Fruit fly (Drosophila melanogaster) whole organism, embryonic: ENCODE results near the gene CG31288.

Experiments
- ATbp ChIP-seq: fragments of 200-800 bp; sonication (Bioruptor generic); optimal IDR thresholded peaks from 2 replicates; lab custom pipeline; 2017; ENCODE audit warnings: missing biosample characterization, mild to moderate bottlenecking, missing genetic modification characterization, missing genetic modification reagents
- Antp ChIP-seq: fragments of 200-800 bp; sonication (Bioruptor generic); optimal IDR thresholded peaks from 3 replicates; lab custom pipeline; 2016; ENCODE audit warnings: missing biosample characterization, missing genetic modification characterization
- Bteb2 ChIP-seq: fragments of 200-800 bp; sonication (Bioruptor generic); optimal IDR thresholded peaks from 2 replicates; lab custom pipeline; 2016; ENCODE audit warnings: missing biosample characterization, missing genetic modification characterization
- CG10321 ChIP-seq: fragments of 200-800 bp; sonication (Bioruptor generic); IDR thresholded peaks from 2 replicates; pipeline ENCODE4 v1.3.6; 2022; ENCODE audit warnings: missing biosample characterization, missing genetic modification characterization
- CG12769 ChIP-seq: fragments of 200-800 bp; sonication (Bioruptor generic); optimal IDR thresholded peaks from 2 replicates; lab custom pipeline; 2019; ENCODE audit warnings: missing biosample characterization, mild to moderate bottlenecking, missing genetic modification characterization, moderate library complexity
- CG14014 ChIP-seq: fragments of 200-800 bp; sonication (Bioruptor generic); IDR thresholded peaks from 2 replicates; pipeline ENCODE4 v1.3.6; 2022; ENCODE audit warnings: missing biosample characterization, missing genetic modification characterization
- CG15269 ChIP-seq: fragments of 200-800 bp; sonication (Bioruptor generic); optimal IDR thresholded peaks from 2 replicates; lab custom pipeline; 2018; ENCODE audit warnings: missing biosample characterization, mild to moderate bottlenecking, missing genetic modification characterization, moderate library complexity
- CG17385 ChIP-seq: fragments of 200-800 bp; sonication (Bioruptor generic); optimal IDR thresholded peaks from 3 replicates; lab custom pipeline; 2018; ENCODE audit warnings: missing biosample characterization, mild to moderate bottlenecking, missing genetic modification characterization
- CG17568 ChIP-seq: fragments of 200-800 bp; sonication (Bioruptor generic); optimal IDR thresholded peaks from 2 replicates; lab custom pipeline; 2018; ENCODE audit warnings: missing biosample characterization, mild to moderate bottlenecking, missing genetic modification characterization, moderate library complexity
- CG18599 ChIP-seq: fragments of 200-800 bp; sonication (Bioruptor generic); optimal IDR thresholded peaks from 3 replicates; lab custom pipeline; 2017; ENCODE audit warnings: missing biosample characterization, missing genetic modification characterization, mild to moderate bottlenecking, moderate library complexity, missing genetic modification reagents
- CG2889 ChIP-seq: fragments of 200-800 bp; sonication (Bioruptor generic); IDR thresholded peaks from 3 replicates; pipeline ENCODE4 v1.3.6; 2022; ENCODE audit warnings: missing biosample characterization, missing genetic modification characterization
- CG32532 ChIP-seq: fragments of 200-800 bp; sonication (Bioruptor generic); IDR thresholded peaks from 2 replicates; pipeline ENCODE4 v1.3.6; 2022; ENCODE audit warnings: missing biosample characterization, missing genetic modification characterization
- CG3726 ChIP-seq: fragments of 200-800 bp; sonication (Bioruptor generic); IDR thresholded peaks from 3 replicates; pipeline ENCODE4, ENCODE4 v1.3.6; 2022; ENCODE audit warnings: missing biosample characterization, missing genetic modification characterization
- CG3838 ChIP-seq: fragments of 200-800 bp; sonication (Bioruptor generic); optimal IDR thresholded peaks from 3 replicates; lab custom pipeline; 2016; ENCODE audit warnings: missing biosample characterization, missing genetic modification characterization
- CG6175 ChIP-seq: fragments of 200-800 bp; sonication (Bioruptor generic); IDR thresholded peaks from 3 replicates; pipeline ENCODE4 v1.3.6; 2022; ENCODE audit warnings: missing biosample characterization, missing genetic modification characterization
- CG6654 ChIP-seq: fragments of 200-800 bp; sonication (Bioruptor generic); optimal IDR thresholded peaks from 2 replicates; lab custom pipeline; 2017; ENCODE audit warnings: missing biosample characterization, mild to moderate bottlenecking, missing genetic modification characterization
- CG8089 ChIP-seq: fragments of 200-800 bp; sonication (Bioruptor generic); optimal IDR thresholded peaks from 3 replicates; lab custom pipeline; 2016; ENCODE audit warnings: missing biosample characterization, missing genetic modification characterization
- CG8281 ChIP-seq: fragments of 200-800 bp; sonication (Bioruptor generic); optimal IDR thresholded peaks from 2 replicates; lab custom pipeline; 2018; ENCODE audit warnings: missing biosample characterization, mild to moderate bottlenecking, missing genetic modification characterization, moderate library complexity
- CG8388 ChIP-seq: fragments of 200-800 bp; sonication (Bioruptor generic); optimal IDR thresholded peaks from 2 replicates; lab custom pipeline; 2019; ENCODE audit warnings: missing biosample characterization, mild to moderate bottlenecking, missing genetic modification characterization, moderate library complexity
- CTCF ChIP-seq: fragments of 200-800 bp; sonication (Bioruptor generic); optimal IDR thresholded peaks from 2 replicates; lab custom pipeline; 2017; ENCODE audit warnings: missing biosample characterization, mild to moderate bottlenecking, missing genetic modification characterization, moderate library complexity
- D19B ChIP-seq: fragments of 200-800 bp; sonication (Bioruptor generic); optimal IDR thresholded peaks from 2 replicates; lab custom pipeline; 2017; ENCODE audit warnings: missing biosample characterization, mild to moderate bottlenecking, missing genetic modification characterization
- Dip3 ChIP-seq: fragments of 200-800 bp; sonication (Bioruptor generic); optimal IDR thresholded peaks from 3 replicates; lab custom pipeline; 2016; ENCODE audit warnings: missing biosample characterization, missing genetic modification characterization
- Ets65A ChIP-seq: fragments of 200-800 bp; sonication (Bioruptor generic); peaks from one replicate; lab custom pipeline; 2016; ENCODE audit warnings: missing biosample characterization, missing genetic modification characterization
- Fer2 ChIP-seq: fragments of 200-800 bp; sonication (Bioruptor generic); optimal IDR thresholded peaks from 2 replicates; lab custom pipeline; 2018; ENCODE audit warnings: missing biosample characterization, mild to moderate bottlenecking, missing genetic modification characterization, moderate library complexity
- Fer3 ChIP-seq: fragments of 200-800 bp; sonication (Bioruptor generic); optimal IDR thresholded peaks from 2 replicates; lab custom pipeline; 2018; ENCODE audit warnings: missing biosample characterization, mild to moderate bottlenecking, missing genetic modification characterization, moderate library complexity
- H15 ChIP-seq: fragments of 200-800 bp; sonication (Bioruptor generic); IDR thresholded peaks from 3 replicates; pipeline ENCODE4 v1.3.6; 2022; ENCODE audit warnings: missing biosample characterization, missing genetic modification characterization
- HmgZ ChIP-seq: fragments of 200-800 bp; sonication (Bioruptor generic); optimal IDR thresholded peaks from 2 replicates; lab custom pipeline; 2018; ENCODE audit warnings: missing biosample characterization, mild to moderate bottlenecking, missing genetic modification characterization
- Hmx ChIP-seq: fragments of 200-800 bp; sonication (Bioruptor generic); optimal IDR thresholded peaks from 2 replicates; lab custom pipeline; 2016; ENCODE audit warnings: missing biosample characterization, missing genetic modification characterization
- Hr3 ChIP-seq: fragments of 200-800 bp; sonication (Bioruptor generic); optimal IDR thresholded peaks from 3 replicates; lab custom pipeline; 2016; ENCODE audit warnings: missing biosample characterization, missing genetic modification characterization
- Med ChIP-seq: fragments of 200-800 bp; sonication (Bioruptor generic); peaks from one replicate; lab custom pipeline; 2016; ENCODE audit warnings: missing biosample characterization, missing genetic modification characterization, mild to moderate bottlenecking, inconsistent platforms, moderate library complexity
- Meics ChIP-seq: fragments of 200-800 bp; sonication (Bioruptor generic); optimal IDR thresholded peaks from 2 replicates; lab custom pipeline; 2017; ENCODE audit warnings: missing biosample characterization, mild to moderate bottlenecking, missing genetic modification characterization
- Mrtf ChIP-seq: fragments of 200-800 bp; sonication (Bioruptor generic); IDR thresholded peaks from 3 replicates; pipeline ENCODE4 v1.3.6; 2022; ENCODE audit warnings: missing biosample characterization, missing genetic modification characterization
- Ssrp ChIP-seq: fragments of 200-800 bp; sonication (Bioruptor generic); optimal IDR thresholded peaks from 2 replicates; lab custom pipeline; 2018; ENCODE audit warnings: missing biosample characterization, mild to moderate bottlenecking, missing genetic modification characterization, moderate library complexity
- Xbp1 ChIP-seq: fragments of 200-800 bp; sonication (Bioruptor generic); optimal IDR thresholded peaks from 3 replicates; lab custom pipeline; 2016; ENCODE audit warnings: missing biosample characterization, mild to moderate bottlenecking, missing genetic modification characterization
- caup ChIP-seq: fragments of 200-800 bp; sonication (Bioruptor generic); optimal IDR thresholded peaks from 3 replicates; lab custom pipeline; 2017; ENCODE audit warnings: missing biosample characterization, mild to moderate bottlenecking, missing genetic modification characterization, moderate library complexity; ENCODE audit not compliant: severe bottlenecking
- dm ChIP-seq: fragments of 200-800 bp; sonication (Bioruptor generic); optimal IDR thresholded peaks from 3 replicates; lab custom pipeline; 2016; ENCODE audit warnings: missing biosample characterization, missing genetic modification characterization
- fd3F ChIP-seq: fragments of 200-800 bp; sonication (Bioruptor generic); optimal IDR thresholded peaks from 2 replicates; lab custom pipeline; 2018; ENCODE audit warnings: missing biosample characterization, mild to moderate bottlenecking, missing genetic modification characterization, moderate library complexity
- fru ChIP-seq: fragments of >200 bp; optimal IDR thresholded peaks from 2 replicates; lab custom pipeline; 2017
- fu2 ChIP-seq: fragments of 200-800 bp; sonication (Bioruptor generic); optimal IDR thresholded peaks from 2 replicates; lab custom pipeline; 2016; ENCODE audit warnings: missing biosample characterization, missing genetic modification characterization
- gcm ChIP-seq: fragments of 200-800 bp; sonication (Bioruptor generic); optimal IDR thresholded peaks from 2 replicates; lab custom pipeline; 2019; ENCODE audit warnings: missing biosample characterization, mild to moderate bottlenecking, missing genetic modification characterization, moderate library complexity
- gsb-n ChIP-seq: fragments of 200-800 bp; sonication (Bioruptor generic); optimal IDR thresholded peaks from 3 replicates; lab custom pipeline; 2018; ENCODE audit warnings: missing biosample characterization, mild to moderate bottlenecking, missing genetic modification characterization
- inv ChIP-seq: fragments of 200-800 bp; sonication (Bioruptor generic); IDR thresholded peaks from 2 replicates; pipeline ENCODE4 v1.3.6; 2022; ENCODE audit warnings: missing biosample characterization, missing genetic modification characterization; ENCODE audit not compliant: partially characterized antibody
- lbe ChIP-seq: fragments of 200-800 bp; sonication (Bioruptor generic); optimal IDR thresholded peaks from 2 replicates; lab custom pipeline; 2016; ENCODE audit warnings: missing biosample characterization, mild to moderate bottlenecking, missing genetic modification characterization
- mirr ChIP-seq: fragments of 200-800 bp; sonication (Bioruptor generic); optimal IDR thresholded peaks from 3 replicates; lab custom pipeline; 2018; ENCODE audit warnings: missing biosample characterization, mild to moderate bottlenecking, missing genetic modification characterization
- otp ChIP-seq: fragments of 200-800 bp; sonication (Bioruptor generic); IDR thresholded peaks from 3 replicates; pipeline ENCODE4, ENCODE4 v1.3.6; 2022; ENCODE audit warnings: missing biosample characterization, missing genetic modification characterization
- run ChIP-seq: fragments of 200-800 bp; sonication (Bioruptor generic); optimal IDR thresholded peaks from 3 replicates; lab custom pipeline; 2018; ENCODE audit warnings: missing biosample characterization, mild to moderate bottlenecking, missing genetic modification characterization
- scrt ChIP-seq: fragments of 200-800 bp; sonication (Bioruptor generic); optimal IDR thresholded peaks from 2 replicates; lab custom pipeline; 2018; ENCODE audit warnings: missing biosample characterization, mild to moderate bottlenecking, missing genetic modification characterization, moderate library complexity
- ssp ChIP-seq: fragments of 200-800 bp; sonication (Bioruptor generic); IDR thresholded peaks from 2 replicates; pipeline ENCODE4 v1.3.6; 2022; ENCODE audit warnings: missing biosample characterization, missing genetic modification characterization
- sug ChIP-seq: fragments of 200-800 bp; optimal IDR thresholded peaks from 2 replicates; lab custom pipeline; 2019; ENCODE audit warnings: missing biosample characterization, mild to moderate bottlenecking, missing genetic modification characterization, moderate library complexity

CG31288 gene

DNA sequence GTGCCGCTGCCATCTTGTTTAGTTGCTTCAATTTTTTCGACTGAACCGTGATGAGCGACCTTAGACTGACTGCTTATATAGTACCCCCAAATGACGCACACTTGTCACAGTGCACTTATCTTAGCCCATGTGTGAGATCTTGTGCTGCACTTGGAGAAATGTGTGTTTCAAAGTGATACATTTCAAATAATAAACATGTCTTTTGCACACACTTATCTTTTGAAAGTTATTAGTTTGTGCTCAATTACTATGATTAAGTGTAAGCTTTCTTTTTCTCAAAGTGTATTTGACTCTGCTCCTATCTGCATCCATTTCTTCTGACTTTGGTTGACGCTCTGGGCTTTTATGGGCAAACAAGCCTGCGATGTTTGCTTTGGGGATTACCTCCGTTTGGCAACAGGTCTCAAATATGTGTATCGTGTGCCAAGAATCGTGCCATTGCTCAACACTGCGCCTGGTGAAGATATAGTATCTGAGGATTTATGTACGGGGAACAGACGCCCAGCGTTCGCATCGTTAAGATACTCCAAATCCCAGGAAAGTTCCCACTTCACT is 19.5 kb downstream of the CG31288 start, which contains the start of gene CG10514 (continued):
- TF ChIP-seq CG8388 (GFP tag; lab: Kevin White, UChicago) (no peak), CG32532 (GFP tag; lab: Robert Waterston, UW) (no peak), CG6175 (GFP tag; lab: Robert Waterston, UW) (no peak), Bteb2 (GFP tag; lab: Kevin White, UChicago) (no peak), fu2 (GFP tag; lab: Kevin White, UChicago) (no peak), gsb-n (no peak), Xbp1 (GFP tag; lab: Kevin White, UChicago) (no peak), Hmx (GFP tag; lab: Kevin White, UChicago) (no peak), fru (no peak), ATbp (GFP tag; lab: Kevin White, UChicago) (peak; percentile 6), caup (GFP tag; lab: Kevin White, UChicago) (no peak), CG17568 (no peak), CG14014 (no peak), run (no peak), Med (GFP tag; lab: Kevin White, UChicago) (peak; percentile 51), Ssrp (no peak), CG18599 (GFP tag; lab: Kevin White, UChicago) (peak; percentile 25), CG10321 (GFP tag; lab: Robert Waterston, UW) (no peak)

DNA sequence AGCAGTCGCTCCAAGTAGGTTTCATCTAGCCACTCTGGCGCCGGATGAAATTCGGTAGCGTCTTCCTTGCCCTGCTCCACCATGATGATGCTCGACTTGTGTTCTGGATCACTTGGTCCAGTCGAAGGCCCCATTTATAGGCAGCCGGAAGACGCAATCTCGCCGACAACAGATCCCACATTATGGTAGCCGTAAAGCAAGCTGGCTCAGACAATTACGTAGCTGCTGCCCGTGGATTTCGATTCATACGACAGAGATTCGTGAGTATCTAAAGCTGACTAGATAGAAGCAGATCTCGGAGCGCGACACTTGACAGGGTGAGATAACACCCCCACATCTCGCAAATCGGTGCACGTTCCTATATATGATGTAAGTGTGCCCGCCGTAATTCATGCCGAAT is 22.2 kb downstream of the CG31288 start, which contains the start of gene CG10513:
TSS of gene CG10513 (minus strand) at position 101 of the 400 bp plus-strand sequence.
- peak; percentile 26 for TF ChIP-seq Ets65A
- TF ChIP-seq inv (GFP tag; lab: Robert Waterston, UW), result no peak
- 0 out of 3 replicates have a peak, but pooled peaks have one; percentile 8 for TF ChIP-seq Mrtf

DNA sequence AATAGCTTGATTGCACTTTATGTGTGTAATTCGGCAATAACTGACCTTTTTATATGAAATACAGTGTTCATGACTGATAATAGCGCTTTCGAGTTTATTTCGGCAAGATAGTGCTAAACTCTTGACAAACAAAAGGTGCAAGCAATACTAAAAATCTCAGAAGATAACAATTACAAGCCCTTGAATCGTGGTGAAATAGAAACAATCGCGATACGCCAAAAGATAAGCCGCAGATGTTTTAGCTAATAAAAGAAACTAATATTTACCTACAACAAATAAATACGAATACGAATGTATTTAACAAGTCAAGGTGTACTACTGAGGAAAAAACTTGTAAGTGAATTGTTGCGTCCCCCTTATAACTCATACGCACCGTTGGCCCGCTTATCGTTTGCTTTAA is 24.1 kb downstream of the CG31288 start:
- TF ChIP-seq gcm (GFP tag; lab: Kevin White, UChicago) (no peak), Med (GFP tag; lab: Kevin White, UChicago) (peak; percentile 67), HmgZ (tag; lab: Kevin White, UChicago) (peak; percentile 46), Dip3 (no peak), scrt (GFP tag; lab: Kevin White, UChicago) (peak; percentile 55), CG3726 (GFP tag; lab: Robert Waterston, UW) (no peak), CG2889 (GFP tag; lab: Robert Waterston, UW) (no peak), ssp (GFP tag; lab: Robert Waterston, UW) (no peak), CTCF (no peak), CG6654 (GFP tag; lab: Kevin White, UChicago) (no peak), CG3838 (no peak), CG14014 (peak; percentile 37; the same call in 1 of the 2 replicates), fd3F (GFP tag; lab: Kevin White, UChicago) (peak; percentile 50), Antp (GFP tag; lab: Kevin White, UChicago) (no peak), Hr3 (GFP tag; lab: Kevin White, UChicago) (no peak), dm (GFP tag; lab: Kevin White, UChicago) (no peak), D19B (GFP tag; lab: Kevin White, UChicago) (no peak), H15 (GFP tag; lab: Robert Waterston, UW) (no peak), otp (no peak), CG15269 (tag; lab: Kevin White, UChicago) (peak; percentile 55), Meics (peak; percentile 60), CG12769 (tag; lab: Kevin White, UChicago) (peak; percentile 42), caup (GFP tag; lab: Kevin White, UChicago) (peak; percentile 65), lbe (GFP tag; lab: Kevin White, UChicago) (no peak), CG8281 (tag; lab: Kevin White, UChicago) (no peak), sug (tag; lab: Kevin White, UChicago) (peak; percentile 77), Fer3 (tag; lab: Kevin White, UChicago) (peak; percentile 54), mirr (GFP tag; lab: Kevin White, UChicago) (peak; percentile 69), Fer2 (tag; lab: Kevin White, UChicago) (no peak), CG8089 (GFP tag; lab: Kevin White, UChicago) (no peak), CG17385 (GFP tag; lab: Kevin White, UChicago) (peak; percentile 22)
